Fruit fly (Drosophila melanogaster) whole organism, pupa: Measurements from ENCODE around the gene nrv3.

Experiments used
- CG10348 ChIP-seq: fragments of 200-800 bp; sonication (Bioruptor generic); IDR thresholded peaks from 2 replicates; pipeline ENCODE4 v1.3.6; 2022; ENCODE audit warnings: missing biosample characterization, missing genetic modification characterization
- CG12605 ChIP-seq: fragments of 200-800 bp; sonication (Bioruptor generic); IDR thresholded peaks from 2 replicates; pipeline ENCODE4 v1.3.6; 2022; ENCODE audit warnings: missing biosample characterization, missing genetic modification characterization
- CG13204 ChIP-seq: fragments of 200-800 bp; sonication (Bioruptor generic); optimal IDR thresholded peaks from 2 replicates; lab custom pipeline; 2018; ENCODE audit warnings: missing biosample characterization, mild to moderate bottlenecking, missing genetic modification characterization, moderate library complexity
- CG14655 ChIP-seq: fragments of 200-800 bp; sonication (Bioruptor generic); optimal IDR thresholded peaks from 3 replicates; lab custom pipeline; 2017; ENCODE audit warnings: mild to moderate bottlenecking, missing biosample characterization, missing genetic modification reagents, missing genetic modification characterization
- CG15710 ChIP-seq: fragments of 200-800 bp; sonication (Bioruptor generic); optimal IDR thresholded peaks from 2 replicates; lab custom pipeline; 2018; ENCODE audit warnings: missing biosample characterization, mild to moderate bottlenecking, missing genetic modification characterization, moderate library complexity
- CG17806 ChIP-seq: fragments of 200-800 bp; sonication (Bioruptor generic); optimal IDR thresholded peaks from 2 replicates; lab custom pipeline; 2018; ENCODE audit warnings: missing biosample characterization, mild to moderate bottlenecking, missing genetic modification characterization, moderate library complexity
- CG32121 ChIP-seq: fragments of 200-800 bp; sonication (Bioruptor generic); IDR thresholded peaks from 2 replicates; pipeline ENCODE4 v1.3.6; 2022; ENCODE audit warnings: missing biosample characterization, missing genetic modification characterization
- CG34367 ChIP-seq: fragments of 200-800 bp; sonication (Bioruptor generic); optimal IDR thresholded peaks from 2 replicates; lab custom pipeline; 2018; ENCODE audit warnings: missing biosample characterization, mild to moderate bottlenecking, missing genetic modification characterization
- CG4496 ChIP-seq: fragments of 200-800 bp; sonication (Bioruptor generic); IDR thresholded peaks from 3 replicates; pipeline ENCODE4 v1.3.6; 2022; ENCODE audit warnings: missing biosample characterization, missing genetic modification characterization
- CG8159 ChIP-seq: fragments of 200-800 bp; sonication (Bioruptor generic); optimal IDR thresholded peaks from 3 replicates; lab custom pipeline; 2018; ENCODE audit warnings: missing biosample characterization, mild to moderate bottlenecking, missing genetic modification characterization, moderate library complexity
- CG8301 ChIP-seq: fragments of 200-800 bp; sonication (Bioruptor generic); optimal IDR thresholded peaks from 2 replicates; lab custom pipeline; 2018; ENCODE audit warnings: missing biosample characterization, mild to moderate bottlenecking, missing genetic modification characterization
- CG9948 ChIP-seq: fragments of 200-800 bp; sonication (Bioruptor generic); optimal IDR thresholded peaks from 2 replicates; lab custom pipeline; 2018; ENCODE audit warnings: missing biosample characterization, mild to moderate bottlenecking, missing genetic modification characterization, moderate library complexity
- D1 ChIP-seq: fragments of 200-800 bp; sonication (Bioruptor generic); optimal IDR thresholded peaks from 2 replicates; lab custom pipeline; 2018; ENCODE audit warnings: missing biosample characterization, mild to moderate bottlenecking, missing genetic modification characterization, moderate library complexity
- EcR ChIP-seq: fragments of 200-800 bp; sonication (Bioruptor generic); optimal IDR thresholded peaks from 3 replicates; lab custom pipeline; 2019; ENCODE audit warnings: missing biosample characterization, missing genetic modification characterization, mild to moderate bottlenecking, moderate library complexity, missing genetic modification reagents
- Ets98B ChIP-seq: fragments of 200-800 bp; sonication (Bioruptor generic); IDR thresholded peaks from 2 replicates; pipeline ENCODE4 v1.3.6; 2022; ENCODE audit warnings: missing biosample characterization, missing genetic modification characterization
- Pif1A ChIP-seq: fragments of 200-800 bp; sonication (Bioruptor generic); optimal IDR thresholded peaks from 3 replicates; lab custom pipeline; 2016; ENCODE audit warnings: missing biosample characterization, missing genetic modification characterization
- Pif1B ChIP-seq: fragments of 200-800 bp; sonication (Bioruptor generic); optimal IDR thresholded peaks from 3 replicates; lab custom pipeline; 2016; ENCODE audit warnings: missing biosample characterization, missing genetic modification characterization
- Snoo ChIP-seq: fragments of 200-800 bp; sonication (Bioruptor generic); optimal IDR thresholded peaks from 3 replicates; lab custom pipeline; 2017; ENCODE audit warnings: missing biosample characterization, mild to moderate bottlenecking, missing genetic modification characterization, inconsistent platforms
- fd96Ca ChIP-seq: fragments of 200-800 bp; sonication (Bioruptor generic); IDR thresholded peaks from 3 replicates; pipeline ENCODE4 v1.3.6; 2022; ENCODE audit warnings: missing biosample characterization, missing genetic modification characterization
- gl ChIP-seq: fragments of 200-800 bp; sonication (Bioruptor generic); optimal IDR thresholded peaks from 2 replicates; lab custom pipeline; 2018; ENCODE audit warnings: missing biosample characterization, mild to moderate bottlenecking, missing genetic modification characterization
- rn ChIP-seq: fragments of 200-800 bp; sonication (Bioruptor generic); IDR thresholded peaks from 2 replicates; pipeline ENCODE4 v1.3.6; 2022; ENCODE audit warnings: missing biosample characterization, missing genetic modification characterization

Gene nrv3

dm6 chr2L:21379790-21380349 lies at the start of gene nrv3:
nrv3 (plus strand) TSS chr2L:21380000.
- TF ChIP-seq CG9948 (tag; lab: Kevin White, UChicago), result no peak
- no peak for TF ChIP-seq Pif1B (GFP tag; lab: Kevin White, UChicago)
- no peak for TF ChIP-seq fd96Ca

- TF ChIP-seq fd96Ca (no peak), Pif1B (GFP tag; lab: Kevin White, UChicago) (no peak)
Observed at dm6 chr2L:21330823-21331222, 49.0 kb upstream of the nrv3 start.

DNA sequence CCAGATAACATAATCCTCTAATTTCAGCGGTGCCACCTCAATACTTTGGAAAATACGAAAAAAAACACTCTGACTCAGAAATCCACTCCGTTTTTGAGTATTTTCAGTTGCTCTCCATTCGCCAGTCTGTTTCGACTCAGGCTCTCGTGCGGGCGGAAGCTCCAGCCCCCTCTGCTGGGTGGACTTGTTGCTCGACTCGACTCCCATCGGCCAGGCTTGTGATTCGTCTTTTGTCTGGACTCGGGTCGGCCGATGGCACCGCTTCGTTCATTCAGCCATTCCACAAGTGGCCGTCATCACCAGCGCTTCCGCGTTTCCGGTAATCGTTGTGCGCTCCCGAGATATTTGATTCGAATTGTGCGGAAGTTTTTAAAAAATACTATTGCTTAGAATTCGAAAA lies 48.3 kb upstream of the nrv3 start, which contains the start of gene dimm:
Gene dimm, plus strand, starts transcription at position 255 of the 400 bp plus-strand sequence.
- TF ChIP-seq rn (no peak), EcR (GFP tag; lab: Kevin White, UChicago) (no peak), CG4496 (no peak), CG15710 (tag; lab: Kevin White, UChicago) (no peak), CG10348 (no peak), CG34367 (no peak), CG8301 (no peak), CG8159 (no peak), CG14655 (GFP tag; lab: Kevin White, UChicago) (no peak), gl (tag; lab: Kevin White, UChicago) (no peak), Snoo (tag; lab: Kevin White, UChicago) (no peak)

DNA sequence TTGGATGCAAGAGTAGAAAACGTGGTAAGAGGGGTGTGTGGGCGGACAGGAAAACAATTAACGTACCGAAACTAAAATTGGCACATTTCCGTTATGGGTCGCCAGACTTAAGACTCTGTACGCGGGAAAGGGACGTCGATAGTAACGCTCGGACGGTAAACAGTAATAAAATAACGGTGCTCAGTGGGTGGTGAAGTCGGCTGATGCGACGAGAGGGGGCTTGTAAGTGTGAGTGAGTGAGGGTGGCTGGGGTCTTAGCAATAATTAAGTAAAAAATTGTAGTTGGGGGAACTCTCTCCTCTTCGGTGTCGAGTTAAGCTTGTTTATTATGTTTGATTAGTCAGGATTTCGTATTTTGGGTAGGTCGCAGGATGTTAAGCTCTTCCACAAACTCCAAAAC lies 38.1 kb upstream of the nrv3 start:
- TF ChIP-seq D1 (tag; lab: Kevin White, UChicago) (no peak), CG32121 (GFP tag; lab: Robert Waterston, UW) (no peak)

DNA sequence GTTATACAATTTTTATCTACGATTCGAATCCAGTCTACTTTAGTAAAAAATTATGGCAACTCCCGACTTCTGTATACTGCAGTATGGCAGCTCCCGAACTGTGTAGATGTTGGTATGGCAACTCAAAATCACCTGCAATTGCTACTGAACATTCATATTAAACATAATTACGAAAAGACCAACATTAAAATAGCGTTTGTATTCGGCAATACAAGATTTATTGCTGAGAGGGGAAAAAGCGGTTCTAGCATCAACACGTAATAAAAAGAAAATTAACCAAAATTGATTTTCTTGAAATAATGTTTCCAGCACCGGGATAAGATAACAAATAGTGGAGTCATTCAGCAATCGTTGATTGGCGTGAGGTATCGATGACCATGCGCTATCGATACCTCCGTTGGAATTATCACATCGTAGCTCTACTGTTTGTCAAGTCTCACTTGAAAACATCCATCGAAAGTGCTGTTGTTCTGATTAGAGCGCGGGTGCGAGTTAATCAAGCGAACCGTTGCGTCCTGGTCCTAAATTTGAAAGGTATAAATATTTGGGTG lies 35.5 kb upstream of the nrv3 start, which contains the start of gene Tsp39D:
Gene Tsp39D, plus strand, starts transcription at position 405 of the 551 bp plus-strand sequence.
- TF ChIP-seq rn, result no peak
- TF ChIP-seq CG4496, result no peak
- no peak for TF ChIP-seq CG15710 (tag; lab: Kevin White, UChicago)
- TF ChIP-seq Ets98B, result no peak
- TF ChIP-seq Pif1A, result no peak
- TF ChIP-seq D1 (tag; lab: Kevin White, UChicago), result no peak
- TF ChIP-seq CG8159, result no peak
- no peak for TF ChIP-seq CG14655 (GFP tag; lab: Kevin White, UChicago)
- no peak for TF ChIP-seq CG13204
- TF ChIP-seq CG12605 (GFP tag; lab: Robert Waterston, UW), result no peak
- TF ChIP-seq CG8301, result no peak
- no peak for TF ChIP-seq Pif1B (GFP tag; lab: Kevin White, UChicago)
- TF ChIP-seq CG34367, result no peak
- TF ChIP-seq CG17806 (tag; lab: Kevin White, UChicago), result no peak
- TF ChIP-seq EcR (GFP tag; lab: Kevin White, UChicago), result no peak
- TF ChIP-seq gl (tag; lab: Kevin White, UChicago), result no peak
- TF ChIP-seq fd96Ca, result no peak
- TF ChIP-seq CG32121 (GFP tag; lab: Robert Waterston, UW), result no peak
- TF ChIP-seq CG10348, result no peak
- TF ChIP-seq Snoo (tag; lab: Kevin White, UChicago), result no peak

- no peak for TF ChIP-seq CG8159
- TF ChIP-seq CG15710 (tag; lab: Kevin White, UChicago), result no peak
- TF ChIP-seq CG10348, result no peak
- no peak for TF ChIP-seq Pif1A
- TF ChIP-seq, all 21 proteins: peak for 0
Observed at dm6 chr2L:21360916-21361315, 18.9 kb upstream of the nrv3 start, which contains the start of gene dtr. dtr (plus strand) TSS chr2L:21361216.

DNA sequence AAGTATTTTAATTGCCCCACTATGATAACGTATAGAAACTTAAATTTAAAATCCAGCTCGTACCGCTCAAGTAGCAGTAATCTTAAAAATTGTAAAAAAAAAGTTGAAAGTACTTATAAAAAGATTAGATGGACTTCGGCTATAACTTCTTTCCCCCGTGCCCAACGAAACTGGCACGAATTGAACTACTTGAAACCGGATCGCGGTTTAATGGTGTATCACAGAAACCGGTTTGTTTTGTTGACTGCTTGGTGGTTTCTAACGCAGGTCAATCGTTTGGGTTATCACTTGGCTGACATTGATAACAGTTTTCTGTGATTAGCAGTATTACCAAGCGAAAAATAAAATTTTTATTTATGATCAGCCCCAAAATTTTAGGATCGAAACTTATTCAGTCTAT lies 12.5 kb upstream of the nrv3 start:
- TF ChIP-seq Pif1B (GFP tag; lab: Kevin White, UChicago), result no peak
- TF ChIP-seq gl (tag; lab: Kevin White, UChicago), result no peak
- no peak for TF ChIP-seq CG17806 (tag; lab: Kevin White, UChicago)
- no peak for TF ChIP-seq CG9948 (tag; lab: Kevin White, UChicago)
- no peak for TF ChIP-seq CG13204
- TF ChIP-seq CG8301, result no peak
- no peak for TF ChIP-seq fd96Ca
- TF ChIP-seq Snoo (tag; lab: Kevin White, UChicago), result no peak
- TF ChIP-seq Pif1A, result no peak
- no peak for TF ChIP-seq CG12605 (GFP tag; lab: Robert Waterston, UW)
- no peak for TF ChIP-seq CG10348
- TF ChIP-seq D1 (tag; lab: Kevin White, UChicago), result no peak
- TF ChIP-seq Ets98B, result no peak
- no peak for TF ChIP-seq CG4496
- no peak for TF ChIP-seq CG15710 (tag; lab: Kevin White, UChicago)
- TF ChIP-seq CG14655 (GFP tag; lab: Kevin White, UChicago), result no peak
- TF ChIP-seq EcR (GFP tag; lab: Kevin White, UChicago), result no peak
- TF ChIP-seq rn, result no peak
